Fruit fly (Drosophila melanogaster) whole organism, adult: ENCODE data around the gene Zwilch.
A peak's percentile ranks its signal among the peaks of the same experiment; 100 is the strongest.

Source experiments
- CG11617 ChIP-seq: fragments of 200-800 bp; sonication (Bioruptor generic); optimal IDR thresholded peaks from 2 replicates; lab custom pipeline; 2017; ENCODE audit warnings: mild to moderate bottlenecking, missing biosample characterization, missing genetic modification reagents, missing genetic modification characterization
- CG12768 ChIP-seq: fragments of 200-800 bp; sonication (Bioruptor generic); optimal IDR thresholded peaks from 2 replicates; lab custom pipeline; 2017; ENCODE audit warnings: missing biosample characterization, missing genetic modification characterization, mild to moderate bottlenecking, moderate library complexity, missing genetic modification reagents
- CG14711 ChIP-seq: fragments of 200-800 bp; sonication (Bioruptor generic); optimal IDR thresholded peaks from 2 replicates; lab custom pipeline; 2018; ENCODE audit warnings: missing biosample characterization, mild to moderate bottlenecking, missing genetic modification characterization, moderate library complexity
- CG1620 ChIP-seq: fragments of 200-800 bp; sonication (Bioruptor generic); optimal IDR thresholded peaks from 2 replicates; lab custom pipeline; 2016; ENCODE audit warnings: missing biosample characterization, missing genetic modification characterization
- CG33017 ChIP-seq: fragments of 200-800 bp; sonication (Bioruptor generic); optimal IDR thresholded peaks from 2 replicates; lab custom pipeline; 2018; ENCODE audit warnings: missing biosample characterization, mild to moderate bottlenecking, missing genetic modification characterization, moderate library complexity
- CG5204 ChIP-seq: fragments of 200-800 bp; sonication (Bioruptor generic); optimal IDR thresholded peaks from 2 replicates; lab custom pipeline; 2016; ENCODE audit warnings: missing biosample characterization, missing genetic modification characterization
- CG7045 ChIP-seq: fragments of 200-800 bp; sonication (Bioruptor generic); optimal IDR thresholded peaks from 2 replicates; lab custom pipeline; 2017; ENCODE audit warnings: missing biosample characterization, mild to moderate bottlenecking, missing genetic modification characterization
- CG7101 ChIP-seq: fragments of 200-800 bp; sonication (Bioruptor generic); optimal IDR thresholded peaks from 2 replicates; lab custom pipeline; 2018; ENCODE audit warnings: missing biosample characterization, mild to moderate bottlenecking, missing genetic modification characterization, moderate library complexity
- Clk ChIP-seq: fragments of 200-800 bp; sonication (Bioruptor generic); optimal IDR thresholded peaks from 2 replicates; lab custom pipeline; 2017; ENCODE audit warnings: missing biosample characterization, missing genetic modification characterization
- Crg-1 ChIP-seq: fragments of 200-800 bp; sonication (Bioruptor generic); optimal IDR thresholded peaks from 2 replicates; lab custom pipeline; 2016; ENCODE audit warnings: missing biosample characterization, missing genetic modification characterization
- Hr96 ChIP-seq: fragments of 200-800 bp; sonication (Bioruptor generic); optimal IDR thresholded peaks from 2 replicates; lab custom pipeline; 2016; ENCODE audit warnings: missing biosample characterization, missing genetic modification characterization
- Mnt ChIP-seq: fragments of 200-800 bp; sonication (Bioruptor generic); optimal IDR thresholded peaks from 2 replicates; lab custom pipeline; 2016; ENCODE audit warnings: missing biosample characterization, mild to moderate bottlenecking, missing genetic modification characterization
- bab1 ChIP-seq: fragments of 200-800 bp; sonication (Bioruptor generic); optimal IDR thresholded peaks from 3 replicates; lab custom pipeline; 2019; ENCODE audit warnings: missing biosample characterization, mild to moderate bottlenecking, missing genetic modification characterization, moderate library complexity
- cic ChIP-seq: fragments of 200-800 bp; sonication (Bioruptor generic); optimal IDR thresholded peaks from 2 replicates; lab custom pipeline; 2017; ENCODE audit warnings: missing biosample characterization, mild to moderate bottlenecking, missing genetic modification characterization, moderate library complexity
- cnc ChIP-seq, 2 experiments: fragments of >200 bp; optimal IDR thresholded peaks; 2 replicates each; lab custom pipeline; 2017
- kay ChIP-seq: fragments of 200-800 bp; sonication (Bioruptor generic); peaks from one replicate; lab custom pipeline; 2016; ENCODE audit warnings: missing biosample characterization, missing genetic modification characterization, borderline replicate concordance
- ovo ChIP-seq: fragments of 200-800 bp; sonication (Bioruptor generic); optimal IDR thresholded peaks from 2 replicates; lab custom pipeline; 2016; ENCODE audit warnings: missing biosample characterization, missing genetic modification characterization
- pad ChIP-seq: fragments of 200-800 bp; sonication (Bioruptor generic); optimal IDR thresholded peaks from 3 replicates; lab custom pipeline; 2017; ENCODE audit warnings: missing biosample characterization, missing genetic modification characterization, mild to moderate bottlenecking, moderate library complexity, missing genetic modification reagents
- tj ChIP-seq: fragments of 200-800 bp; sonication (Bioruptor generic); optimal IDR thresholded peaks from 3 replicates; lab custom pipeline; 2017; ENCODE audit warnings: missing biosample characterization, mild to moderate bottlenecking, missing genetic modification characterization, moderate library complexity
- toe ChIP-seq: fragments of 200-800 bp; sonication (Bioruptor generic); optimal IDR thresholded peaks from 2 replicates; lab custom pipeline; 2016; ENCODE audit warnings: missing biosample characterization, missing genetic modification characterization

Gene Zwilch

DNA sequence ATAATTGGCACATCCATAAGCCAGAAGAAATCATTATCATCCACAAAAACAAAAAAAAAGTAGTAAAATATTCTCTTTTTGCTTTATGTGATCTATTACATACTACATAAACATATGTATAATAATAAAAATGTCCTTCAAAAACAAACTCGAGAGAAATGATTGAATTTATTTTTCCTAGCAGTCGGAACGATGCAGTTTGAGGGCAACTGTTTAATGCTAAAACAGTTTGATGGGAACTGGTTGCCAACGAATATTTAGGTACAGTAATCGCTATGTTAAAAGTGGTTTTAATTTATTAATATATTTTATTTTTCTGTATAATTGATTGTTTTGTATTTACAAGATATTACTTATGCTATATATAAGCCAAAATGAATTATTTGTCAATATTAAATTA lies 18.0 kb upstream of the Zwilch start:
- no peak for TF ChIP-seq cic
- no peak for TF ChIP-seq Crg-1
- no peak for TF ChIP-seq CG14711 (tag; lab: Kevin White, UChicago)
- TF ChIP-seq CG11617 (GFP tag; lab: Kevin White, UChicago), result no peak
- no peak for TF ChIP-seq kay (GFP tag; lab: Kevin White, UChicago)
- TF ChIP-seq toe (GFP tag; lab: Kevin White, UChicago), result no peak
- no peak for TF ChIP-seq CG7045 (GFP tag; lab: Kevin White, UChicago)
- no peak for TF ChIP-seq cnc (optimal IDR thresholded peaks at IDR 0.05; lab: Kevin White, UChicago)
- no peak for TF ChIP-seq Clk (GFP tag; lab: Kevin White, UChicago)

dm6 chr3R:31225043-31225681 lies 12.0 kb upstream of the Zwilch start:
- TF ChIP-seq tj (peak; percentile 12), CG14711 (tag; lab: Kevin White, UChicago) (peak; percentile 34), CG1620 (GFP tag; lab: Kevin White, UChicago) (no peak), CG33017 (peak; percentile 53), Mnt (peak; percentile 81), CG7101 (tag; lab: Kevin White, UChicago) (peak; percentile 70), CG11617 (GFP tag; lab: Kevin White, UChicago) (peak; percentile 64), ovo (GFP tag; lab: Kevin White, UChicago) (no peak), pad (GFP tag; lab: Kevin White, UChicago) (peak; percentile 2), CG7045 (GFP tag; lab: Kevin White, UChicago) (no peak), cic (no peak), Crg-1 (peak; percentile 5), bab1 (GFP tag; lab: Kevin White, UChicago) (no peak), CG12768 (GFP tag; lab: Kevin White, UChicago) (peak; percentile 1), Hr96 (GFP tag; lab: Kevin White, UChicago) (peak; percentile 8)

DNA sequence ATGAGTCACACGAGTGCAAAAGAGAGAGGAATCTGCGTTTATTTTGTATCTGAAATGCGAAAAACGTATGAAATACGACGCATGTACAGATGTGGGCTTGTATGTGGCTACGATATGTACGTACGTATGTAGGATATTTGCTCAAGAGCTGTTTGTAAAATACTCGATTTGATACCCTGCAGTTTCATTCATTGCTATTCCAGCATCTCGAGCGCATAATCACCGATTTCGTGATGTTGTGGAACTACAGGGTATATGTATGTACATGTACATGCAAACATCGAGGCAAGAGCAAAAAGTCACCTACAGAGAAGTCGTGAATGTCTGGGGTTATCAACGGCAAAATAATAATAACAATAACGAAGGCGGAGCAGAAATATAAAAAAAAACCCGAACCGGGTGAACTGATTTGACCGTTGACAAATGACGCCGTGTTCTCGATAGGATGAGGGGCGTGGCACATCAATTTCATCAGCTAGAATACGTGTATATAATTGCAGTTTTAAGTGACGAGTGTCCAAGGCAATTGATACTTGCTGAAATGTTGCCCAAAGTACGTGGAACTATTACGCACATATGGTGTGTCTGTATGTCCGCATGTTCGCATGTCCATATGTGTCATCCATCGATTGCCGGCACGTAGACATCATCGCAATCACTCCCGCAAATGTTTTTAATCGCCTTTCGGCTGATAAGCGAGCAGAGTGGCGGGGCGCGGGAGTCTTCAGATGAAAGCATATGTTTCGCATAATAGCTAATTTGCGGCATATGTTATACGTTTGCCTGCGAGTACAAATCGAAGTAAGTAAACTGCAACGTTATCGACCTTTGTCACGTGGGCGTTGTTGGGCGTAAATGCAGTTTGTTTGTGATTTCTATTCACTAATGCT lies 11.0 kb upstream of the Zwilch start:
- TF ChIP-seq Clk (GFP tag; lab: Kevin White, UChicago) (no peak), CG12768 (GFP tag; lab: Kevin White, UChicago) (no peak), cic (peak; percentile 72), CG14711 (tag; lab: Kevin White, UChicago) (no peak)

DNA sequence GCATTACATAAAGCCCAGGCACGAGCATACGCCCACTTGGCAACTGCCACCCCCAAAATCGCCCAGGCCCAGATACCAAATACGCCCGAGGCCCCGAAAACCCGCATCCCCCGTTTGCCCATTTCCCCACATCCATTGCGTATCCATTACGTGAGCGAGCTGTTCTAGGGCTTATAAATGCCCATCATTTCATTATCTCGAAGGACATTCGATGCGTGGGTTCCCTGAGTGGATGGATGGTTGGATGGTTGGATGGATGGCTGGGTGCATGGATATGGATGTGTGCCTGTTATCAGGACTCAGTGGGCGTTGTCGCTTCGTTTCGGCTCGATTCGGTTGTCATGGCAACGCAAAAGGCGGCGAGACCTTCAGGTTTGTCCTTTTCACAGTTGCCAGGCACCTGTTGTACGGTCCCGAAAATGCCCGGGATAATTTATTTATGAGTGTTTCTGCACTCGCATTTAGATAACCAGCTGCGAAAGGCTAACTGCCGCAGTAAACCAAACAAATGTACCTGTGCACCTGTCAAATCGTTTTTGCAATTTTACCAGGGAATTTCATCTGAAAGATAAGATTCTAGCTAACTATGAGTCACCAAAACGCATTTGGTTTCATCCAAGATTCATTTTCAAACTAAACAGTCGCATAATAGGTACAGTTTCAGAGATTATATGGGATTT lies 9.9 kb upstream of the Zwilch start:
- TF ChIP-seq CG5204 (GFP tag; lab: Kevin White, UChicago) (no peak), CG12768 (GFP tag; lab: Kevin White, UChicago) (no peak), CG7101 (tag; lab: Kevin White, UChicago) (no peak)

- TF ChIP-seq CG7101 (tag; lab: Kevin White, UChicago) (peak; percentile 56), CG33017 (peak; percentile 63), pad (GFP tag; lab: Kevin White, UChicago) (peak; percentile 13), CG14711 (tag; lab: Kevin White, UChicago) (no peak), Hr96 (GFP tag; lab: Kevin White, UChicago) (peak; percentile 42), CG7045 (GFP tag; lab: Kevin White, UChicago) (peak; percentile 69), CG12768 (GFP tag; lab: Kevin White, UChicago) (no peak), CG11617 (GFP tag; lab: Kevin White, UChicago) (peak; percentile 63), ovo (GFP tag; lab: Kevin White, UChicago) (peak; percentile 17), cic (no peak)
These were observed 9.1 kb upstream of the Zwilch start for dm6 chr3R:31222125-31222889.

DNA sequence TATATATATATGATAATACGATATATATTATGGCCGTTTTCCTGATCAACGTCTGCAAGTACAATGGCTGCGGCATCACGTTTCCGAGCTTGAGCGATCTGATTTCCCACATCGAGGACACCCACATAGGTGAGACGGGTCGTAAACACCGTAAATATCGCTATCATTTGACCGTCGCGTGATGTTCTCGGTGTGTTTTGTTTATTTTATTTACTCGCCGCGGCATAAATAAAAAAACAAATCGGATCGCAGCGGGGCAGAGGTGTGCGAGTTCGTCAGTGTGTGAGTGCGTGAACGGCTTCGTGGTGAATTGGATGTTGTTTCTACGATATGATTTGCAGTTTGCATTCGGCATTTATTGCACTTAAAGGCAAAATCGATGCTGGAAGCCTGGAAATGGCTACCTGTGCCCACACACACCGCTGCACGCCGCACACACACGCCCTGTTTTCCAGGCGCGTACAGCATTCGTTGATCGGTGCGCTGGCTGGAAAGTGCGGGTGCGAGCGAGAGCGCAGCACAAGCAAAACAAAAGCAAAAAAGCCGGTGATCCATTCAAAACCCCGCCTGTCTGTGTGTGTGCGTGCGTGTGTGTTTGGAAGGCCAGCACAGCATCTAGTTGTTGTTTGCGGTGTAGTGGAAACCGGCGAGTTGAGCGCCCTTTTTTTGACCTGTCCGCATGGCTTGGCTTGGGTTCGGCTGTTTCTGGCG lies 8.3 kb upstream of the Zwilch start:
- peak; percentile 60 for TF ChIP-seq CG11617 (GFP tag; lab: Kevin White, UChicago)
- no peak for TF ChIP-seq bab1 (GFP tag; lab: Kevin White, UChicago)
- no peak for TF ChIP-seq Hr96 (GFP tag; lab: Kevin White, UChicago)
- TF ChIP-seq CG5204 (GFP tag; lab: Kevin White, UChicago), result no peak
- peak; percentile 15 for TF ChIP-seq Crg-1
- peak; percentile 59 for TF ChIP-seq tj
- no peak for TF ChIP-seq toe (GFP tag; lab: Kevin White, UChicago)
- TF ChIP-seq Clk (GFP tag; lab: Kevin White, UChicago), result no peak
- TF ChIP-seq CG33017, result peak; percentile 31
- no peak for TF ChIP-seq kay (GFP tag; lab: Kevin White, UChicago)
- TF ChIP-seq CG7101 (tag; lab: Kevin White, UChicago), result no peak
- peak; percentile 99 for TF ChIP-seq cic
- TF ChIP-seq pad (GFP tag; lab: Kevin White, UChicago), result peak; percentile 28
- no peak for TF ChIP-seq CG7045 (GFP tag; lab: Kevin White, UChicago)
- no peak for TF ChIP-seq CG1620 (GFP tag; lab: Kevin White, UChicago)
- no peak for TF ChIP-seq cnc (optimal IDR thresholded peaks at IDR 0.05; lab: Kevin White, UChicago)
- peak; percentile 18 for TF ChIP-seq Mnt
- TF ChIP-seq ovo (GFP tag; lab: Kevin White, UChicago), result peak; percentile 7
- peak; percentile 18 for TF ChIP-seq CG12768 (GFP tag; lab: Kevin White, UChicago)
- TF ChIP-seq CG14711 (tag; lab: Kevin White, UChicago), result peak; percentile 17
